Worm (Caenorhabditis elegans) whole organism, mixed stage, embryonic: ENCODE measurements around the gene Y57G7A.6.

ENCODE experiments used
- M03D4.4 ChIP-seq: sonication (generic microtip); optimal IDR thresholded peaks from 2 replicates; lab custom pipeline; 2017; ENCODE audit warnings: mild to moderate bottlenecking, missing genetic modification characterization, missing compliant biosample characterization
- bed-3 ChIP-seq: fragments of 200-800 bp; sonication (Bioruptor generic); optimal IDR thresholded peaks from 3 replicates; lab custom pipeline; 2018; ENCODE audit warnings: mild to moderate bottlenecking, missing genetic modification characterization, moderate library complexity, missing compliant biosample characterization
- blmp-1 ChIP-seq: fragments of 150-350 bp; optimal IDR thresholded peaks from 2 replicates; lab custom pipeline; 2014; ENCODE audit warnings: missing biosample characterization, missing genetic modification characterization
- ceh-39 ChIP-seq: fragments of 150-350 bp; optimal IDR thresholded peaks from 2 replicates; lab custom pipeline; 2014; ENCODE audit warnings: missing biosample characterization, missing genetic modification characterization
- ceh-43 ChIP-seq: fragments of 200-800 bp; sonication (Bioruptor generic); optimal IDR thresholded peaks from 2 replicates; lab custom pipeline; 2018; ENCODE audit warnings: mild to moderate bottlenecking, missing genetic modification characterization, moderate library complexity, missing compliant biosample characterization
- ceh-83 ChIP-seq: fragments of 200-800 bp; sonication (Bioruptor generic); optimal IDR thresholded peaks from 2 replicates; lab custom pipeline; 2018; ENCODE audit warnings: mild to moderate bottlenecking, missing genetic modification characterization, missing compliant biosample characterization
- ces-1 ChIP-seq: fragments of 150-350 bp; optimal IDR thresholded peaks from 2 replicates; lab custom pipeline; 2014; ENCODE audit warnings: missing biosample characterization, missing genetic modification reagents, missing genetic modification characterization
- cnd-1 ChIP-seq: fragments of 200-800 bp; sonication (Bioruptor generic); optimal IDR thresholded peaks from 2 replicates; lab custom pipeline; 2018; ENCODE audit warnings: mild to moderate bottlenecking, missing genetic modification characterization, missing compliant biosample characterization
- drap-1 ChIP-seq: fragments of 200-800 bp; sonication (Bioruptor generic); optimal IDR thresholded peaks from 3 replicates; lab custom pipeline; 2018; ENCODE audit warnings: mild to moderate bottlenecking, missing genetic modification characterization, missing compliant biosample characterization
- elt-1 ChIP-seq: sonication (generic microtip); optimal IDR thresholded peaks from 2 replicates; lab custom pipeline; 2017; ENCODE audit warnings: missing genetic modification characterization, mild to moderate bottlenecking, missing compliant biosample characterization, antibody characterized with exemption, moderate library complexity, borderline replicate concordance; ENCODE audit not compliant: insufficient read depth
- elt-3 ChIP-seq: fragments of 150-350 bp; optimal IDR thresholded peaks from 2 replicates; lab custom pipeline; 2014; ENCODE audit warnings: missing biosample characterization, missing genetic modification characterization
- flh-1 ChIP-seq: fragments of 200-800 bp; sonication (Bioruptor generic); optimal IDR thresholded peaks from 2 replicates; lab custom pipeline; 2018; ENCODE audit warnings: mild to moderate bottlenecking, missing genetic modification characterization, moderate library complexity, missing compliant biosample characterization
- ham-2 ChIP-seq: fragments of 200-800 bp; sonication (Bioruptor generic); optimal IDR thresholded peaks from 2 replicates; lab custom pipeline; 2018; ENCODE audit warnings: mild to moderate bottlenecking, missing genetic modification characterization, missing compliant biosample characterization
- hlh-1 ChIP-seq: fragments of 150-350 bp; optimal IDR thresholded peaks from 2 replicates; lab custom pipeline; 2014; ENCODE audit warnings: missing biosample characterization, missing genetic modification reagents, missing genetic modification characterization
- lin-13 ChIP-seq: fragments of 150-350 bp; optimal IDR thresholded peaks from 2 replicates; lab custom pipeline; 2014; ENCODE audit warnings: missing biosample characterization, missing genetic modification characterization
- lin-32 ChIP-seq: fragments of 200-800 bp; sonication (Bioruptor generic); optimal IDR thresholded peaks from 2 replicates; lab custom pipeline; 2018; ENCODE audit warnings: mild to moderate bottlenecking, missing genetic modification characterization, missing compliant biosample characterization
- lsy-2 ChIP-seq: fragments of 150-350 bp; optimal IDR thresholded peaks from 2 replicates; lab custom pipeline; 2014; ENCODE audit warnings: missing biosample characterization, missing genetic modification characterization
- mab-5 ChIP-seq: fragments of 150-350 bp; optimal IDR thresholded peaks from 2 replicates; lab custom pipeline; 2014; ENCODE audit warnings: missing biosample characterization, missing genetic modification characterization
- mep-1 ChIP-seq: fragments of 150-350 bp; optimal IDR thresholded peaks from 2 replicates; lab custom pipeline; 2017; ENCODE audit warnings: missing biosample characterization, missing genetic modification reagents, missing genetic modification characterization, inconsistent platforms
- mls-2 ChIP-seq: sonication (generic microtip); optimal IDR thresholded peaks from 2 replicates; lab custom pipeline; 2016; ENCODE audit warnings: mild to moderate bottlenecking, missing genetic modification characterization, moderate library complexity, missing compliant biosample characterization
- nhr-12 ChIP-seq: fragments of 150-350 bp; optimal IDR thresholded peaks from 2 replicates; lab custom pipeline; 2014; ENCODE audit warnings: missing biosample characterization, missing genetic modification characterization
- nhr-2 ChIP-seq: fragments of 150-350 bp; optimal IDR thresholded peaks from 2 replicates; lab custom pipeline; 2014; ENCODE audit warnings: missing biosample characterization, missing genetic modification characterization
- nhr-237 ChIP-seq: fragments of 150-350 bp; optimal IDR thresholded peaks from 2 replicates; lab custom pipeline; 2014; ENCODE audit warnings: missing biosample characterization, missing genetic modification characterization
- nhr-28 ChIP-seq: fragments of 150-350 bp; optimal IDR thresholded peaks from 2 replicates; lab custom pipeline; 2014; ENCODE audit warnings: missing biosample characterization, missing genetic modification characterization
- nhr-76 ChIP-seq: sonication (generic microtip); optimal IDR thresholded peaks from 2 replicates; lab custom pipeline; 2017; ENCODE audit warnings: missing biosample characterization, missing genetic modification characterization
- pha-4 ChIP-seq: fragments of 150-350 bp; optimal IDR thresholded peaks from 2 replicates; lab custom pipeline; 2018; ENCODE audit warnings: missing biosample characterization, missing genetic modification reagents, missing genetic modification characterization
- sem-2 ChIP-seq: fragments of 200-800 bp; sonication (Bioruptor generic); optimal IDR thresholded peaks from 2 replicates; lab custom pipeline; 2018; ENCODE audit warnings: mild to moderate bottlenecking, missing genetic modification characterization, missing compliant biosample characterization
- snpc-4 ChIP-seq: fragments of 150-350 bp; optimal IDR thresholded peaks from 2 replicates; lab custom pipeline; 2014; ENCODE audit warnings: missing biosample characterization, missing genetic modification characterization
- sptf-1 ChIP-seq: sonication (generic microtip); optimal IDR thresholded peaks from 2 replicates; lab custom pipeline; 2017; ENCODE audit warnings: mild to moderate bottlenecking, missing genetic modification characterization, moderate library complexity, missing compliant biosample characterization
- tbx-8 ChIP-seq: fragments of 200-800 bp; sonication (Bioruptor generic); optimal IDR thresholded peaks from 2 replicates; lab custom pipeline; 2018; ENCODE audit warnings: mild to moderate bottlenecking, missing genetic modification characterization, moderate library complexity, missing compliant biosample characterization
- unc-120 ChIP-seq: sonication (generic microtip); optimal IDR thresholded peaks from 2 replicates; lab custom pipeline; 2017; ENCODE audit warnings: missing genetic modification characterization, missing compliant biosample characterization; ENCODE audit not compliant: poor library complexity, severe bottlenecking
- unc-39 ChIP-seq: fragments of 150-350 bp; optimal IDR thresholded peaks from 2 replicates; lab custom pipeline; 2014; ENCODE audit warnings: missing biosample characterization, missing genetic modification characterization
- unc-62 ChIP-seq: fragments of 150-350 bp; optimal IDR thresholded peaks from 2 replicates; lab custom pipeline; 2014; ENCODE audit warnings: missing biosample characterization, missing genetic modification reagents, missing genetic modification characterization
- zip-8 ChIP-seq: fragments of 150-350 bp; optimal IDR thresholded peaks from 2 replicates; lab custom pipeline; 2014; ENCODE audit warnings: missing biosample characterization, missing genetic modification characterization
- ztf-11 ChIP-seq: fragments of 150-350 bp; optimal IDR thresholded peaks from 2 replicates; lab custom pipeline; 2014; ENCODE audit warnings: missing biosample characterization, missing genetic modification characterization

The Y57G7A.6 gene

ce11 chrII:1324017-1324416 lies 38.6 kb upstream of the Y57G7A.6 start:
- TF ChIP-seq sptf-1: no peak
- peak; percentile 75 for TF ChIP-seq ces-1 (GFP tag; lab: Kevin White, UChicago)

ce11 chrII:1323190-1323651 lies 37.8 kb upstream of the Y57G7A.6 start:
- TF ChIP-seq mls-2 (peak; percentile 58), ceh-39 (tag; lab: Kevin White, UChicago) (no peak), lsy-2 (peak; percentile 20), unc-39 (tag; lab: Kevin White, UChicago) (no peak), mep-1 (tag; lab: Kevin White, UChicago) (no peak), drap-1 (peak; percentile 13), ces-1 (GFP tag; lab: Kevin White, UChicago) (peak; percentile 97), mab-5 (no peak), sptf-1 (no peak)

- TF ChIP-seq nhr-2 (tag; lab: Kevin White, UChicago) (no peak), pha-4 (tag; lab: Kevin White, UChicago) (no peak), ceh-39 (tag; lab: Kevin White, UChicago) (no peak)
- TF ChIP-seq, all 35 proteins: peak for 0
Observed at ce11 chrII:1322283-1323173, 37.1 kb upstream of the Y57G7A.6 start.

- TF ChIP-seq elt-3 (no peak), zip-8 (tag; lab: Kevin White, UChicago) (peak; percentile 80), ceh-83 (no peak), elt-1 (tag; lab: Kevin White, UChicago) (peak; percentile 96), drap-1 (no peak), nhr-237 (no peak), nhr-76 (tag; lab: Kevin White, UChicago) (no peak)
Observed at ce11 chrII:1320987-1321807, 35.8 kb upstream of the Y57G7A.6 start, which contains the start of gene vig-1. vig-1 (plus strand) TSS chrII:1321037.

- TF ChIP-seq sem-2 (GFP tag; lab: Kevin White, UChicago): peak; percentile 50
- TF ChIP-seq lin-32 (GFP tag; lab: Kevin White, UChicago): peak; percentile 0
- no peak for TF ChIP-seq flh-1 (GFP tag; lab: Kevin White, UChicago)
- peak; percentile 90 for TF ChIP-seq lsy-2
- no peak for TF ChIP-seq snpc-4 (tag; lab: Kevin White, UChicago)
- peak; percentile 69 for TF ChIP-seq ceh-83
- TF ChIP-seq nhr-76 (tag; lab: Kevin White, UChicago): no peak
- peak; percentile 72 for TF ChIP-seq cnd-1 (tag; lab: Kevin White, UChicago)
- TF ChIP-seq lin-13: peak; percentile 97
- TF ChIP-seq ceh-43: peak; percentile 81
- TF ChIP-seq ces-1 (GFP tag; lab: Kevin White, UChicago): peak; percentile 45
- peak; percentile 91 for TF ChIP-seq sptf-1
- peak; percentile 22 for TF ChIP-seq bed-3 (GFP tag; lab: Kevin White, UChicago)
- peak; percentile 38 for TF ChIP-seq ham-2 (GFP tag; lab: Kevin White, UChicago)
- peak; percentile 75 for TF ChIP-seq hlh-1 (tag; lab: Kevin White, UChicago)
- TF ChIP-seq mep-1 (tag; lab: Kevin White, UChicago): peak; percentile 96
- peak; percentile 74 for TF ChIP-seq unc-120 (tag; lab: Kevin White, UChicago)
- TF ChIP-seq nhr-2 (tag; lab: Kevin White, UChicago): peak; percentile 5
- peak; percentile 54 for TF ChIP-seq unc-62
- peak; percentile 78 for TF ChIP-seq drap-1
- no peak for TF ChIP-seq unc-39 (tag; lab: Kevin White, UChicago)
- TF ChIP-seq elt-1 (tag; lab: Kevin White, UChicago): peak; percentile 7
- TF ChIP-seq ceh-39 (tag; lab: Kevin White, UChicago): peak; percentile 88
- TF ChIP-seq M03D4.4 (tag; lab: Kevin White, UChicago): peak; percentile 84
- no peak for TF ChIP-seq elt-3
- TF ChIP-seq mab-5: no peak
- peak; percentile 48 for TF ChIP-seq ztf-11 (tag; lab: Kevin White, UChicago)
- no peak for TF ChIP-seq nhr-28
- TF ChIP-seq mls-2: peak; percentile 88
- peak; percentile 87 for TF ChIP-seq pha-4 (tag; lab: Kevin White, UChicago)
- peak; percentile 40 for TF ChIP-seq blmp-1 (tag; lab: Kevin White, UChicago)
- TF ChIP-seq nhr-12 (tag; lab: Kevin White, UChicago): peak; percentile 16
- peak; percentile 66 for TF ChIP-seq tbx-8
- peak; percentile 96 for TF ChIP-seq nhr-237
- TF ChIP-seq zip-8 (tag; lab: Kevin White, UChicago): no peak
Observed at ce11 chrII:1320412-1320811, 35.0 kb upstream of the Y57G7A.6 start.
